Fruit fly (Drosophila melanogaster) whole organism, embryonic: ENCODE data around the gene CG31823.
A peak's percentile ranks its signal among the peaks of the same experiment; 100 is the strongest.

Source experiments
- Adf1 ChIP-seq: fragments of 200-800 bp; sonication (Bioruptor generic); IDR thresholded peaks from 2 replicates; pipeline ENCODE4 v1.3.6; 2022; ENCODE audit warnings: missing biosample characterization, missing genetic modification characterization
- Atf3 ChIP-seq: fragments of 200-800 bp; sonication (Bioruptor generic); optimal IDR thresholded peaks from 3 replicates; lab custom pipeline; 2016; ENCODE audit warnings: missing biosample characterization, missing genetic modification characterization
- B-H1 ChIP-seq: fragments of 200-800 bp; sonication (Bioruptor generic); IDR thresholded peaks from 3 replicates; pipeline ENCODE4 v1.3.6; 2022; ENCODE audit warnings: missing biosample characterization, missing genetic modification characterization
- B-H2 ChIP-seq: fragments of 200-800 bp; sonication (Bioruptor generic); optimal IDR thresholded peaks from 2 replicates; lab custom pipeline; 2018; ENCODE audit warnings: missing biosample characterization, mild to moderate bottlenecking, missing genetic modification characterization
- BtbVII ChIP-seq: fragments of 200-800 bp; sonication (Bioruptor generic); optimal IDR thresholded peaks from 3 replicates; lab custom pipeline; 2017; ENCODE audit warnings: missing biosample characterization, mild to moderate bottlenecking, missing genetic modification characterization
- CG10209 ChIP-seq: fragments of 200-800 bp; sonication (Bioruptor generic); optimal IDR thresholded peaks from 3 replicates; lab custom pipeline; 2017; ENCODE audit warnings: missing biosample characterization, mild to moderate bottlenecking, missing genetic modification characterization, missing genetic modification reagents
- CG10366 ChIP-seq: fragments of 200-800 bp; sonication (Bioruptor generic); IDR thresholded peaks from 2 replicates; pipeline ENCODE4 v1.3.6; 2022; ENCODE audit warnings: missing biosample characterization, missing genetic modification characterization
- CG10654 ChIP-seq: fragments of 200-800 bp; sonication (Bioruptor generic); optimal IDR thresholded peaks from 2 replicates; lab custom pipeline; 2016; ENCODE audit warnings: missing biosample characterization, missing genetic modification characterization
- CG11093 ChIP-seq: fragments of 200-800 bp; sonication (Bioruptor generic); IDR thresholded peaks from 3 replicates; pipeline ENCODE4 v1.3.6; 2022; ENCODE audit warnings: missing biosample characterization, missing genetic modification characterization
- CG11456 ChIP-seq: fragments of 200-800 bp; sonication (Bioruptor generic); IDR thresholded peaks from 3 replicates; pipeline ENCODE4 v1.3.6; 2022; ENCODE audit warnings: missing biosample characterization, missing genetic modification characterization
- CG12236 ChIP-seq: fragments of 200-800 bp; sonication (Bioruptor generic); optimal IDR thresholded peaks from 2 replicates; lab custom pipeline; 2016; ENCODE audit warnings: missing biosample characterization, missing genetic modification characterization
- CG1233 ChIP-seq: fragments of 200-800 bp; sonication (Bioruptor generic); optimal IDR thresholded peaks from 4 replicates; lab custom pipeline; 2018; ENCODE audit warnings: missing biosample characterization, mild to moderate bottlenecking, missing genetic modification characterization
- CG14014 ChIP-seq: fragments of 200-800 bp; sonication (Bioruptor generic); IDR thresholded peaks from 2 replicates; pipeline ENCODE4 v1.3.6; 2022; ENCODE audit warnings: missing biosample characterization, missing genetic modification characterization
- CG15269 ChIP-seq: fragments of 200-800 bp; sonication (Bioruptor generic); optimal IDR thresholded peaks from 2 replicates; lab custom pipeline; 2018; ENCODE audit warnings: missing biosample characterization, mild to moderate bottlenecking, missing genetic modification characterization, moderate library complexity
- CG17186 ChIP-seq: fragments of 200-800 bp; sonication (Bioruptor generic); optimal IDR thresholded peaks from 3 replicates; lab custom pipeline; 2017; ENCODE audit warnings: missing biosample characterization, missing genetic modification reagents, missing genetic modification characterization
- CG17912 ChIP-seq: fragments of 200-800 bp; sonication (Bioruptor generic); optimal IDR thresholded peaks from 2 replicates; lab custom pipeline; 2018; ENCODE audit warnings: missing biosample characterization, mild to moderate bottlenecking, missing genetic modification characterization
- CG2202 ChIP-seq: fragments of 200-800 bp; sonication (Bioruptor generic); optimal IDR thresholded peaks from 2 replicates; lab custom pipeline; 2018; ENCODE audit warnings: missing biosample characterization, mild to moderate bottlenecking, missing genetic modification characterization
- CG7357 ChIP-seq: fragments of 200-800 bp; sonication (Bioruptor generic); IDR thresholded peaks from 3 replicates; pipeline ENCODE4 v1.3.6; 2022; ENCODE audit warnings: missing biosample characterization, missing genetic modification characterization
- CkIIα-i1 ChIP-seq: fragments of 200-800 bp; sonication (Bioruptor generic); IDR thresholded peaks from 2 replicates; pipeline ENCODE4 v1.3.6; 2022; ENCODE audit warnings: missing biosample characterization, missing genetic modification characterization
- CoRest ChIP-seq: fragments of 200-800 bp; sonication (Bioruptor generic); optimal IDR thresholded peaks from 3 replicates; lab custom pipeline; 2018; ENCODE audit warnings: missing biosample characterization, mild to moderate bottlenecking, missing genetic modification characterization, moderate library complexity
- E2f2 ChIP-seq: fragments of 200-800 bp; sonication (Bioruptor generic); IDR thresholded peaks from 2 replicates; pipeline ENCODE4 v1.3.6; 2022; ENCODE audit warnings: missing biosample characterization, missing genetic modification characterization
- Elba2 ChIP-seq: fragments of 200-800 bp; sonication (Bioruptor generic); optimal IDR thresholded peaks from 3 replicates; lab custom pipeline; 2016; ENCODE audit warnings: missing biosample characterization, missing genetic modification characterization
- HHEX ChIP-seq: fragments of 200-800 bp; sonication (Bioruptor generic); optimal IDR thresholded peaks from 3 replicates; lab custom pipeline; 2017; ENCODE audit warnings: missing biosample characterization, mild to moderate bottlenecking, missing genetic modification characterization, missing genetic modification reagents
- HLH54F ChIP-seq: fragments of 200-800 bp; sonication (Bioruptor generic); optimal IDR thresholded peaks from 3 replicates; lab custom pipeline; 2016; ENCODE audit warnings: missing biosample characterization, missing genetic modification characterization
- MBD-R2 ChIP-seq: fragments of 200-800 bp; sonication (Bioruptor generic); IDR thresholded peaks from 2 replicates; pipeline ENCODE4 v1.3.6; 2022; ENCODE audit warnings: missing biosample characterization, missing genetic modification characterization
- Nf-YA ChIP-seq: fragments of 200-800 bp; sonication (Bioruptor generic); IDR thresholded peaks from 2 replicates; pipeline ENCODE4 v1.3.6; 2022; ENCODE audit warnings: missing biosample characterization, missing genetic modification characterization
- Nf-YB ChIP-seq: fragments of 200-800 bp; sonication (Bioruptor generic); optimal IDR thresholded peaks from 3 replicates; lab custom pipeline; 2019; ENCODE audit warnings: missing biosample characterization, mild to moderate bottlenecking, missing genetic modification characterization, moderate library complexity
- NfI ChIP-seq: fragments of 200-800 bp; sonication (Bioruptor generic); optimal IDR thresholded peaks from 3 replicates; lab custom pipeline; 2018; ENCODE audit warnings: missing biosample characterization, mild to moderate bottlenecking, missing genetic modification characterization, moderate library complexity
- Opbp ChIP-seq: fragments of 200-800 bp; sonication (Bioruptor generic); IDR thresholded peaks from 3 replicates; pipeline ENCODE4 v1.3.6; 2022; ENCODE audit warnings: missing biosample characterization, missing genetic modification characterization; ENCODE audit not compliant: partially characterized antibody
- Ravus ChIP-seq: fragments of 200-800 bp; sonication (Bioruptor generic); IDR thresholded peaks from 2 replicates; pipeline ENCODE4 v1.3.6; 2022; ENCODE audit warnings: missing biosample characterization, missing genetic modification characterization
- Six4 ChIP-seq: fragments of 200-800 bp; sonication (Bioruptor generic); optimal IDR thresholded peaks from 2 replicates; lab custom pipeline; 2016; ENCODE audit warnings: missing biosample characterization, missing genetic modification characterization
- Sox102F ChIP-seq: fragments of 200-800 bp; sonication (Bioruptor generic); optimal IDR thresholded peaks from 2 replicates; lab custom pipeline; 2018; ENCODE audit warnings: missing biosample characterization, mild to moderate bottlenecking, missing genetic modification characterization, moderate library complexity
- Ssrp ChIP-seq: fragments of 200-800 bp; sonication (Bioruptor generic); optimal IDR thresholded peaks from 2 replicates; lab custom pipeline; 2018; ENCODE audit warnings: missing biosample characterization, mild to moderate bottlenecking, missing genetic modification characterization, moderate library complexity
- ab ChIP-seq: fragments of 200-800 bp; sonication (Bioruptor generic); optimal IDR thresholded peaks from 2 replicates; lab custom pipeline; 2016; ENCODE audit warnings: missing biosample characterization, missing genetic modification characterization
- ase ChIP-seq: fragments of 200-800 bp; sonication (Bioruptor generic); IDR thresholded peaks from 3 replicates; pipeline ENCODE4 v1.3.6; 2022; ENCODE audit warnings: missing biosample characterization, missing genetic modification characterization
- bab2 ChIP-seq: fragments of 200-800 bp; sonication (Bioruptor generic); optimal IDR thresholded peaks from 2 replicates; lab custom pipeline; 2016; ENCODE audit warnings: missing biosample characterization, missing genetic modification characterization
- croc ChIP-seq: fragments of 200-800 bp; sonication (Bioruptor generic); conservative IDR thresholded peaks from 3 replicates; pipeline ENCODE4 v1.3.6; 2022; ENCODE audit warnings: missing biosample characterization, missing genetic modification characterization
- dimm ChIP-seq: fragments of 200-800 bp; sonication (Bioruptor generic); IDR thresholded peaks from 2 replicates; pipeline ENCODE4 v1.3.6; 2022; ENCODE audit warnings: missing biosample characterization, missing genetic modification characterization
- dpn ChIP-seq, 2 experiments: fragments of 200-800 bp; sonication (Bioruptor generic); optimal IDR thresholded peaks; 3 replicates each; lab custom pipeline; 2016; ENCODE audit warnings: missing biosample characterization in 2 of 2, missing genetic modification characterization in 2 of 2
- dysf ChIP-seq: fragments of 200-800 bp; sonication (Bioruptor generic); IDR thresholded peaks from 3 replicates; pipeline ENCODE4 v1.3.6; 2022; ENCODE audit warnings: missing biosample characterization, missing genetic modification characterization
- fd102C ChIP-seq: fragments of 200-800 bp; sonication (Bioruptor generic); optimal IDR thresholded peaks from 2 replicates; lab custom pipeline; 2018; ENCODE audit warnings: missing biosample characterization, mild to moderate bottlenecking, missing genetic modification characterization, moderate library complexity
- fd3F ChIP-seq: fragments of 200-800 bp; sonication (Bioruptor generic); optimal IDR thresholded peaks from 2 replicates; lab custom pipeline; 2018; ENCODE audit warnings: missing biosample characterization, mild to moderate bottlenecking, missing genetic modification characterization, moderate library complexity
- ind ChIP-seq: fragments of 200-800 bp; sonication (Bioruptor generic); optimal IDR thresholded peaks from 3 replicates; lab custom pipeline; 2016; ENCODE audit warnings: missing biosample characterization, missing genetic modification characterization
- jumu ChIP-seq: fragments of 200-800 bp; sonication (Bioruptor generic); optimal IDR thresholded peaks from 3 replicates; lab custom pipeline; 2016; ENCODE audit warnings: missing biosample characterization, missing genetic modification characterization
- nerfin-1 ChIP-seq: fragments of 200-800 bp; sonication (Bioruptor generic); optimal IDR thresholded peaks from 3 replicates; lab custom pipeline; 2019; ENCODE audit warnings: missing biosample characterization, mild to moderate bottlenecking, missing genetic modification characterization, moderate library complexity
- sens-2 ChIP-seq: fragments of 200-800 bp; sonication (Bioruptor generic); IDR thresholded peaks from 2 replicates; pipeline ENCODE4 v1.3.6; 2022; ENCODE audit warnings: missing biosample characterization, missing genetic modification characterization
- shn ChIP-seq: fragments of 200-800 bp; sonication (Bioruptor generic); optimal IDR thresholded peaks from 3 replicates; lab custom pipeline; 2016; ENCODE audit warnings: missing biosample characterization, missing genetic modification characterization
- tin ChIP-seq: fragments of 200-800 bp; sonication (Bioruptor generic); optimal IDR thresholded peaks from 3 replicates; lab custom pipeline; 2016; ENCODE audit warnings: missing biosample characterization, missing genetic modification characterization
- ttk ChIP-seq: fragments of 200-800 bp; sonication (Bioruptor generic); IDR thresholded peaks from 2 replicates; pipeline ENCODE4 v2.1.2; 2022; ENCODE audit warnings: missing biosample characterization, missing genetic modification characterization

The CG31823 gene

dm6 chr2L:15912008-15912900 lies 11.9 kb upstream of the CG31823 start (continued):
- TF ChIP-seq Adf1 (GFP tag; lab: Robert Waterston, UW) (no peak; the same call in 1 of the 2 replicates), E2f2 (GFP tag; lab: Robert Waterston, UW) (peak; percentile 69), Ssrp (tag; lab: Kevin White, UChicago) (peak; percentile 99), jumu (GFP tag; lab: Kevin White, UChicago) (peak; percentile 40), CG15269 (tag; lab: Kevin White, UChicago) (peak; percentile 97), sens-2 (GFP tag; lab: Robert Waterston, UW) (peak; percentile 65; the same call in 1 of the 2 replicates), Atf3 (GFP tag; lab: Kevin White, UChicago) (no peak), CG17186 (peak; percentile 33), B-H2 (GFP tag; lab: Kevin White, UChicago) (peak; percentile 89), CG7357 (GFP tag; lab: Robert Waterston, UW) (peak; percentile 84), CG10654 (GFP tag; lab: Kevin White, UChicago) (peak; percentile 85), NfI (GFP tag; lab: Kevin White, UChicago) (peak; percentile 90), CG11093 (peak; percentile 78; the same call in 2 of the 3 replicates), croc (GFP tag; lab: Robert Waterston, UW) (peak; percentile 84), ase (peak; percentile 80), HHEX (GFP tag; lab: Kevin White, UChicago) (peak; percentile 86), Opbp (GFP tag; lab: Robert Waterston, UW) (no peak), Elba2 (GFP tag; lab: Kevin White, UChicago) (no peak), fd102C (GFP tag; lab: Kevin White, UChicago) (no peak), CG10366 (peak; percentile 96), ind (GFP tag; lab: Kevin White, UChicago) (peak; percentile 91), Nf-YA (GFP tag; lab: Robert Waterston, UW) (peak; percentile 48; the same call in 1 of the 2 replicates), CkIIα-i1 (GFP tag; lab: Robert Waterston, UW) (no peak), Sox102F (GFP tag; lab: Kevin White, UChicago) (peak; percentile 91), CG14014 (GFP tag; lab: Robert Waterston, UW) (peak; percentile 89), fd3F (peak; percentile 96), CG10209 (GFP tag; lab: Kevin White, UChicago) (peak; percentile 93), Ravus (peak; percentile 60), BtbVII (GFP tag; lab: Kevin White, UChicago) (peak; percentile 87), Six4 (peak; percentile 87), CG17912 (GFP tag; lab: Kevin White, UChicago) (peak; percentile 69), HLH54F (GFP tag; lab: Kevin White, UChicago) (no peak), CoRest (tag; lab: Kevin White, UChicago) (peak; percentile 99), nerfin-1 (tag; lab: Kevin White, UChicago) (peak; percentile 89), tin (GFP tag; lab: Kevin White, UChicago) (peak; percentile 84), ab (GFP tag; lab: Kevin White, UChicago) (peak; percentile 68), CG1233 (GFP tag; lab: Kevin White, UChicago) (peak; percentile 86), ttk (GFP tag; lab: Robert Waterston, UW) (peak; percentile 84), Nf-YB (peak; percentile 76), B-H1 (peak; percentile 71), dpn (GFP tag; optimal IDR thresholded peaks at IDR 0.05; lab: Kevin White, UChicago) (peak; percentile 19 to 93), shn (no peak), bab2 (GFP tag; lab: Kevin White, UChicago) (peak; percentile 28), MBD-R2 (GFP tag; lab: Robert Waterston, UW) (peak; percentile 49; the same call in 1 of the 2 replicates), dimm (GFP tag; lab: Robert Waterston, UW) (peak; percentile 42; the same call in 1 of the 2 replicates), CG2202 (tag; lab: Kevin White, UChicago) (peak; percentile 84), CG12236 (no peak), CG11456 (GFP tag; lab: Robert Waterston, UW) (peak; percentile 62; the same call in 1 of the 3 replicates), dysf (GFP tag; lab: Robert Waterston, UW) (peak; percentile 96)
